Fruit fly (Drosophila melanogaster) whole organism, wandering third instar larva: ENCODE results near the gene CG46244.

Experiments
- Abd-B ChIP-seq: fragments of >200 bp; optimal IDR thresholded peaks from 2 replicates; lab custom pipeline; 2017; ENCODE audit warnings: missing biosample characterization, missing genetic modification characterization
- CG32264 ChIP-seq: fragments of 200-800 bp; sonication (Bioruptor generic); optimal IDR thresholded peaks from 2 replicates; lab custom pipeline; 2016; ENCODE audit warnings: missing biosample characterization, missing genetic modification characterization
- CG9705 ChIP-seq: fragments of 200-800 bp; sonication (Bioruptor generic); optimal IDR thresholded peaks from 2 replicates; lab custom pipeline; 2018; ENCODE audit warnings: missing biosample characterization, mild to moderate bottlenecking, missing genetic modification characterization
- CrebA ChIP-seq: fragments of 200-800 bp; sonication (Bioruptor generic); optimal IDR thresholded peaks from 2 replicates; lab custom pipeline; 2016; ENCODE audit warnings: missing biosample characterization, mild to moderate bottlenecking, missing genetic modification characterization, borderline replicate concordance
- Dfd ChIP-seq: fragments of >200 bp; optimal IDR thresholded peaks from 2 replicates; lab custom pipeline; 2017; ENCODE audit warnings: missing biosample characterization, missing genetic modification characterization
- Dif ChIP-seq: fragments of 200-275, 200-300 bp; sonication (Bioruptor generic); optimal IDR thresholded peaks from 2 replicates; lab custom pipeline; 2018; ENCODE audit warnings: missing biosample characterization, missing genetic modification characterization; ENCODE audit not compliant: partially characterized antibody
- GATAd ChIP-seq: sonication (Bioruptor generic); optimal IDR thresholded peaks from 2 replicates; lab custom pipeline; 2016; ENCODE audit warnings: missing biosample characterization, missing genetic modification characterization
- HLH106 ChIP-seq: fragments of 200-800 bp; optimal IDR thresholded peaks from 3 replicates; lab custom pipeline; 2019; ENCODE audit warnings: missing biosample characterization, mild to moderate bottlenecking, missing genetic modification characterization, moderate library complexity
- Hnf4 ChIP-seq: fragments of 200-800 bp; sonication (Bioruptor generic); optimal IDR thresholded peaks from 2 replicates; lab custom pipeline; 2016; ENCODE audit warnings: missing biosample characterization, mild to moderate bottlenecking, missing genetic modification characterization
- Hr78 ChIP-seq: fragments of >200 bp; optimal IDR thresholded peaks from 2 replicates; lab custom pipeline; 2017; ENCODE audit warnings: missing biosample characterization, missing genetic modification characterization
- Hr83 ChIP-seq: fragments of 200-300 bp; sonication (Bioruptor generic); optimal IDR thresholded peaks from 2 replicates; lab custom pipeline; 2016; ENCODE audit warnings: missing biosample characterization, mild to moderate bottlenecking, missing genetic modification characterization, moderate library complexity; ENCODE audit not compliant: poor library complexity, severe bottlenecking
- Jra ChIP-seq: sonication (Bioruptor generic); optimal IDR thresholded peaks from 2 replicates; lab custom pipeline; 2016; ENCODE audit warnings: missing biosample characterization, missing genetic modification characterization
- Mio ChIP-seq: sonication (Bioruptor generic); optimal IDR thresholded peaks from 2 replicates; lab custom pipeline; 2016; ENCODE audit warnings: missing biosample characterization, missing genetic modification characterization
- Myc ChIP-seq: fragments of >200 bp; optimal IDR thresholded peaks from 2 replicates; lab custom pipeline; 2017
- N ChIP-seq: fragments of >200 bp; optimal IDR thresholded peaks from 2 replicates; lab custom pipeline; 2018; ENCODE audit warnings: missing biosample characterization, missing external identifiers, missing genetic modification characterization
- OdsH ChIP-seq: fragments of 200-800 bp; sonication (Bioruptor generic); optimal IDR thresholded peaks from 2 replicates; lab custom pipeline; 2016; ENCODE audit warnings: missing biosample characterization, mild to moderate bottlenecking, missing genetic modification characterization
- Rel ChIP-seq, 2 experiments: fragments of 200-800 bp; sonication (Bioruptor generic) in 1 of 2; optimal IDR thresholded peaks; 2 replicates in 1 of 2; 3 replicates in 1 of 2; lab custom pipeline; 2016 to 2019; ENCODE audit warnings: mild to moderate bottlenecking in 2 of 2, missing biosample characterization in 2 of 2, missing genetic modification characterization in 2 of 2, moderate library complexity in 1 of 2
- Sp1 ChIP-seq: fragments of 200-800 bp; sonication (Bioruptor generic); optimal IDR thresholded peaks from 3 replicates; lab custom pipeline; 2019; ENCODE audit warnings: missing biosample characterization, mild to moderate bottlenecking, missing genetic modification characterization, moderate library complexity
- Vsx2 ChIP-seq: fragments of 200-300, 225-300 bp; sonication (Bioruptor generic); optimal IDR thresholded peaks from 2 replicates; lab custom pipeline; 2018; ENCODE audit warnings: missing biosample characterization, missing genetic modification characterization; ENCODE audit not compliant: partially characterized antibody
- br ChIP-seq: fragments of 200-800 bp; sonication (Bioruptor generic); optimal IDR thresholded peaks from 2 replicates; lab custom pipeline; 2016; ENCODE audit warnings: missing biosample characterization, missing genetic modification characterization
- brk ChIP-seq: fragments of 200-800 bp; sonication (Bioruptor generic); optimal IDR thresholded peaks from 2 replicates; lab custom pipeline; 2016; ENCODE audit warnings: missing biosample characterization, mild to moderate bottlenecking, missing genetic modification characterization
- dl ChIP-seq, 2 experiments: fragments of 175-275, 200-275 bp in 1 of 2; fragments of 200-275 bp in 1 of 2; sonication (Bioruptor generic); optimal IDR thresholded peaks; lab custom pipeline; 2018; ENCODE audit warnings: mild to moderate bottlenecking in 2 of 2, missing biosample characterization in 2 of 2, missing genetic modification characterization in 2 of 2, moderate library complexity in 2 of 2; ENCODE audit not compliant: partially characterized antibody in 2 of 2, insufficient read depth in 1 of 2
- dmrt93B ChIP-seq: fragments of 200-800 bp; sonication (Bioruptor generic); optimal IDR thresholded peaks from 2 replicates; lab custom pipeline; 2018; ENCODE audit warnings: missing biosample characterization, mild to moderate bottlenecking, missing genetic modification characterization
- dsf ChIP-seq: sonication (Bioruptor generic); optimal IDR thresholded peaks from 2 replicates; lab custom pipeline; 2016; ENCODE audit warnings: missing biosample characterization, missing genetic modification characterization, borderline replicate concordance
- ey ChIP-seq: fragments of 200-800 bp; sonication (Bioruptor generic); optimal IDR thresholded peaks from 2 replicates; lab custom pipeline; 2016; ENCODE audit warnings: missing biosample characterization, missing genetic modification characterization
- foxo ChIP-seq, 2 experiments: fragments of 200-800 bp; sonication (Bioruptor generic); optimal IDR thresholded peaks; 2 replicates in 1 of 2; 3 replicates in 1 of 2; lab custom pipeline; 2016 to 2017; ENCODE audit warnings: missing biosample characterization in 2 of 2, missing genetic modification characterization in 2 of 2
- fru ChIP-seq: fragments of 200-800 bp; sonication (Bioruptor generic); optimal IDR thresholded peaks from 3 replicates; lab custom pipeline; 2016; ENCODE audit warnings: missing biosample characterization, mild to moderate bottlenecking, missing genetic modification characterization
- h ChIP-seq: fragments of 200-800 bp; sonication (Bioruptor generic); optimal IDR thresholded peaks from 3 replicates; lab custom pipeline; 2016; ENCODE audit warnings: missing biosample characterization, mild to moderate bottlenecking, missing genetic modification characterization
- jim ChIP-seq: fragments of 175-275, 200-325 bp; sonication (Bioruptor generic); optimal IDR thresholded peaks from 2 replicates; lab custom pipeline; 2016; ENCODE audit warnings: missing biosample characterization, mild to moderate bottlenecking, missing genetic modification characterization
- pan ChIP-seq: fragments of >200 bp; optimal IDR thresholded peaks from 2 replicates; lab custom pipeline; 2017
- psq ChIP-seq: fragments of 200-800 bp; sonication (Bioruptor generic); optimal IDR thresholded peaks from 3 replicates; lab custom pipeline; 2017; ENCODE audit warnings: missing biosample characterization, mild to moderate bottlenecking, missing genetic modification characterization, moderate library complexity
- rgr ChIP-seq: fragments of 200-800 bp; sonication (Bioruptor generic); optimal IDR thresholded peaks from 3 replicates; lab custom pipeline; 2016; ENCODE audit warnings: missing biosample characterization, mild to moderate bottlenecking, missing genetic modification characterization
- sage ChIP-seq: fragments of 200-800 bp; sonication (Bioruptor generic); optimal IDR thresholded peaks from 2 replicates; lab custom pipeline; 2016; ENCODE audit warnings: missing biosample characterization, mild to moderate bottlenecking, missing genetic modification characterization
- sv ChIP-seq: fragments of 200-800 bp; sonication (Bioruptor generic); optimal IDR thresholded peaks from 3 replicates; lab custom pipeline; 2016; ENCODE audit warnings: missing biosample characterization, missing genetic modification characterization
- tai ChIP-seq: sonication (Bioruptor generic); optimal IDR thresholded peaks from 2 replicates; lab custom pipeline; 2016; ENCODE audit warnings: missing biosample characterization, missing genetic modification characterization
- usp ChIP-seq: fragments of >200 bp; optimal IDR thresholded peaks from 2 replicates; lab custom pipeline; 2017; ENCODE audit warnings: missing biosample characterization, missing genetic modification characterization
- woc ChIP-seq: sonication (Bioruptor generic); optimal IDR thresholded peaks from 2 replicates; lab custom pipeline; 2016; ENCODE audit warnings: missing biosample characterization, mild to moderate bottlenecking, missing genetic modification characterization

The CG46244 gene

DNA sequence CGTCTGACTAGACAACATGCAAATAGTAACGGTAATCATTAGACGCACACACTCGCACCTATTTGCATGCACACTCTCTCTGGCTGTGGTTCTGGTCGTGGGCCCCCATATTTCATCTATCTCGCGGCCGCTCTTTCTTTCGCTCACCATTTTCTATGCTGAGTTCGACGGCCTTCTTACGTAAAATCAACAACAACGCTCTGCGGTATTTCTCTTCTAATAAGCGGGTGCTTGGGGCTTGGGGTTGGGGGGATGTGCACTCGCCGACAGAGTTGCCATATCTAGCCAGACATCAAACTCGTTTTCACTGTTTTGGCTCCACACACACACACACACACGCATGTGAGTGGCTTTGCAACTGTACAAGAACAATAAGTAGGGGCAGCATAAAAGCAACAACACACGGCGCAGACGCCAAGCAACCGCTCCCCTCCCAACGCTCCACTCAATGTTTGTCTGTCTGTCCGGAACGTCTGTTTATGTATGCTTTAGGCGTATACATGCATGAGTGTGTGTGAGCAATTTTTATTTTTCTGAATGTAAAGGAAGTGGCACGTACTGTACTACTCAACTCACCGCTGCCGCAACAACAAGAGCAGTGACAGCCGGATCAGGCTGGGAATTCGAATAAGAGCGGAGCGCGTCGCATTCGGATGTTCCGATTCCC, 31.3 kb upstream of the CG46244 start:
- TF ChIP-seq woc (GFP tag; lab: Kevin White, UChicago) (no peak), rgr (GFP tag; lab: Kevin White, UChicago) (no peak), N (GFP tag; lab: Kevin White, UChicago) (no peak), usp (GFP tag; lab: Kevin White, UChicago) (no peak), sage (GFP tag; lab: Kevin White, UChicago) (no peak), Mio (GFP tag; lab: Kevin White, UChicago) (no peak), h (GFP tag; lab: Kevin White, UChicago) (no peak), pan (no peak), Dfd (no peak), tai (no peak), Myc (lab: Kevin White, UChicago) (no peak), jim (GFP tag; lab: Kevin White, UChicago) (no peak), Dif (GFP tag; lab: Kevin White, UChicago) (peak; percentile 33), foxo (GFP tag; optimal IDR thresholded peaks at IDR 0.05; lab: Kevin White, UChicago) (no peak), CG9705 (GFP tag; lab: Kevin White, UChicago) (no peak), GATAd (GFP tag; lab: Kevin White, UChicago) (no peak), sv (GFP tag; lab: Kevin White, UChicago) (no peak), Hnf4 (no peak), Hr83 (peak; percentile 81), dl (GFP tag; optimal IDR thresholded peaks at IDR 0.05; lab: Kevin White, UChicago; ENCODE audit: insufficient read depth in 1 of 2, partially characterized antibody in 2 of 2) (peak in 1 of 2 experiments; percentile 36), CrebA (GFP tag; lab: Kevin White, UChicago) (no peak), Abd-B (GFP tag; lab: Kevin White, UChicago) (no peak), brk (no peak), OdsH (no peak), HLH106 (tag; lab: Kevin White, UChicago) (no peak)

DNA sequence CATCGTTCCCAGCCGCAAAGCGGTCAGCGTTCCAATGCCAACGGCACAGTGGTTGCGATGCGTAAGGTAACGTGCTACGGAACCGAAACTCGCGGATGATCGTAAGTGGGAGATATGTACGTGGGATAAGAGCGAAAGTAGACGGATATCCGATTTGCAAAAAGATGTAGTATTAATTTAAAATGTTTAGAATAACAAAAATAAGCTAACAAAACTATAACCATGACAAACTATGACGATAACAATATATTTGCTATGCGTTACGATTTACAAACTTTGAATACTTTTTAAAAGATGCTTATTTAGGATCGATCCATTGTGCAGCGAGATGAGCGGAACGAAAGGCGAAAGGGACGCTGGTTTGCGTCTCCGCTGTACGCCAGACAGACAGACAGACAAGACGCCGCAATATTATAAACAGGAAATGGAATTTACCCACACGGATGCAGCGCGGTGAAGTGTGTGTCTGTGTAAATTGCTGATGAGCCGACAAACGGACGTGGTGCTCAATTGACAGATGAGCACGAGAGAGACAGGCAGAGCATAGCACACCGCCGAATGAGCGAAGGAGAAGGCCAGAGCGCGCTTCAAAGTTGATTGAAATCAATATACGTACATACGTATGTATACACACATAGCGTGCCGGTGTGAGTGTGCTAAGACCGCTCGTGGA, 30.6 kb upstream of the CG46244 start:
- no peak for TF ChIP-seq Rel (GFP tag; optimal IDR thresholded peaks at IDR 0.05; lab: Kevin White, UChicago)
- peak; percentile 37 for TF ChIP-seq Rel (tag; optimal IDR thresholded peaks at IDR 0.05; lab: Kevin White, UChicago)
- TF ChIP-seq GATAd (GFP tag; lab: Kevin White, UChicago) = no peak
- peak; percentile 24 for TF ChIP-seq Hr83
- peak; percentile 86 for TF ChIP-seq CG9705 (GFP tag; lab: Kevin White, UChicago)
- peak; percentile 90 for TF ChIP-seq Dif (GFP tag; lab: Kevin White, UChicago)
- TF ChIP-seq Mio (GFP tag; lab: Kevin White, UChicago) = peak; percentile 26
- TF ChIP-seq br (GFP tag; lab: Kevin White, UChicago) = peak; percentile 92
- no peak for TF ChIP-seq pan
- TF ChIP-seq CrebA (GFP tag; lab: Kevin White, UChicago) = no peak
- peak; percentile 92 for TF ChIP-seq rgr (GFP tag; lab: Kevin White, UChicago)
- peak; percentile 67 for TF ChIP-seq Jra (GFP tag; lab: Kevin White, UChicago)
- TF ChIP-seq jim (GFP tag; lab: Kevin White, UChicago) = no peak
- TF ChIP-seq Hr78 = no peak
- peak; percentile 72 for TF ChIP-seq dsf (GFP tag; lab: Kevin White, UChicago)
- TF ChIP-seq tai = no peak
- no peak for TF ChIP-seq Vsx2
- peak; percentile 68 to 95 for TF ChIP-seq dl (GFP tag; optimal IDR thresholded peaks at IDR 0.05; lab: Kevin White, UChicago; ENCODE audit: insufficient read depth in 1 of 2, partially characterized antibody in 2 of 2)
- TF ChIP-seq dmrt93B (GFP tag; lab: Kevin White, UChicago) = peak; percentile 88
- peak; percentile 96 for TF ChIP-seq sv (GFP tag; lab: Kevin White, UChicago)
- TF ChIP-seq psq (GFP tag; lab: Kevin White, UChicago) = peak; percentile 87
- TF ChIP-seq sage (GFP tag; lab: Kevin White, UChicago) = peak; percentile 73
- TF ChIP-seq N (GFP tag; lab: Kevin White, UChicago) = peak; percentile 61
- peak; percentile 93 for TF ChIP-seq h (GFP tag; lab: Kevin White, UChicago)
- TF ChIP-seq OdsH = peak; percentile 92
- peak; percentile 94 for TF ChIP-seq woc (GFP tag; lab: Kevin White, UChicago)
- TF ChIP-seq foxo (GFP tag; optimal IDR thresholded peaks at IDR 0.05; lab: Kevin White, UChicago) = peak; percentile 23 to 95
- peak; percentile 94 for TF ChIP-seq ey (GFP tag; lab: Kevin White, UChicago)
- peak; percentile 88 for TF ChIP-seq Hnf4
- no peak for TF ChIP-seq brk
- TF ChIP-seq HLH106 (tag; lab: Kevin White, UChicago) = peak; percentile 95
- TF ChIP-seq fru (GFP tag; lab: Kevin White, UChicago) = peak; percentile 95
- no peak for TF ChIP-seq Abd-B (GFP tag; lab: Kevin White, UChicago)
- peak; percentile 95 for TF ChIP-seq Sp1 (GFP tag; lab: Kevin White, UChicago)
- peak; percentile 78 for TF ChIP-seq CG32264 (GFP tag; lab: Kevin White, UChicago)
